Worm (Caenorhabditis elegans): ENCODE data around the gene hrde-1.

The hrde-1 gene

ce11 chrIII:4176109-4176596 is at the start of gene hrde-1, which contains the start of gene C16C10.13:
hrde-1 (minus strand) TSS chrIII:4176159.
C16C10.13 (plus strand) TSS chrIII:4176440.
- TF ChIP-seq egl-27 (tag; optimal IDR thresholded peaks at IDR 0.05) (no peak), nhr-28 (tag; optimal IDR thresholded peaks at IDR 0.05) (no peak), ceh-82 (tag; optimal IDR thresholded peaks at IDR 0.05) (no peak), nhr-23 (tag; optimal IDR thresholded peaks at IDR 0.05) (no peak), skn-1 (tag; optimal IDR thresholded peaks at IDR 0.05) (no peak), daf-12 (tag; optimal IDR thresholded peaks at IDR 0.05) (no peak)

- TF ChIP-seq zag-1 (tag; optimal IDR thresholded peaks at IDR 0.05) (no peak), unc-39 (tag; optimal IDR thresholded peaks at IDR 0.05) (no peak), nhr-76 (tag; optimal IDR thresholded peaks at IDR 0.05) (no peak), hmg-11 (tag; optimal IDR thresholded peaks at IDR 0.05) (peak; percentile 5)
These were observed 48.8 kb upstream of the hrde-1 start for ce11 chrIII:4224722-4225121.

DNA sequence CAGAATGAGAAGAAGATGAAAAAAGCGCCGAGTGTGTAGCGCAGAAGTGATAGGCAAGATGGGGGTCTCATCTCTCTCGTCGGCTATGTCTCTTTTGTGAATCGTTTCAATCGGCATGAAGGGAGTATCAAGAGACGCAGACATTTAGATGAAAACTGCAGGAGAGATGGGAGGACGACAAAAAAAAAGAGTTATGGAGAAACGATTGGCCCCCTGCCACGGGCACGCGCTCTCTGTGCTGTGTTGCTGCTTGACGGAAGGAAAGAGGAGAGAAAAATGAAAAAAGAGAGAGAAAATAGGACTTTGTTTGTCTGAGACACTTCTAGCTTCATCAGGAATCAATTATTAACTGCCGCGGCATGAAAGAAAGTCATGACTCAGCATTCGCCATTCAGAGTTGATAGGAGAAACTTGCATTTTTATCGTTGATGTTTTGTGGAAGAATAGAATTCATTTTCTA is 47.7 kb upstream of the hrde-1 start:
- TF ChIP-seq sea-2 (GFP tag; optimal IDR thresholded peaks at IDR 0.05) (peak; percentile 38), ceh-9 (tag; optimal IDR thresholded peaks at IDR 0.05) (no peak), fkh-2 (tag; optimal IDR thresholded peaks at IDR 0.05) (peak; percentile 41), mdl-1 (tag; optimal IDR thresholded peaks at IDR 0.05) (peak; percentile 81), egl-27 (tag; optimal IDR thresholded peaks at IDR 0.05) (peak; percentile 76), fos-1 (tag; optimal IDR thresholded peaks at IDR 0.05) (peak; percentile 45), elt-1 (tag; optimal IDR thresholded peaks at IDR 0.05) (peak; percentile 48), nfya-1 (tag; optimal IDR thresholded peaks at IDR 0.05; ENCODE audit: insufficient read depth) (peak; percentile 95), lin-15B (tag; optimal IDR thresholded peaks at IDR 0.05) (peak; percentile 58), lin-39 (tag; optimal IDR thresholded peaks at IDR 0.05) (peak; percentile 95), tbx-2 (tag; optimal IDR thresholded peaks at IDR 0.05) (peak; percentile 71), jun-1 (tag; optimal IDR thresholded peaks at IDR 0.05) (peak; percentile 93), nhr-25 (tag; optimal IDR thresholded peaks at IDR 0.05) (peak; percentile 20), unc-62 (GFP tag; optimal IDR thresholded peaks at IDR 0.05) (peak; percentile 49), lsy-12 (tag; optimal IDR thresholded peaks at IDR 0.05) (peak; percentile 2), nhr-43 (tag; optimal IDR thresholded peaks at IDR 0.05; ENCODE audit: poor library complexity, severe bottlenecking) (peak; percentile 51), ztf-11 (tag; optimal IDR thresholded peaks at IDR 0.05) (no peak), nhr-77 (tag; optimal IDR thresholded peaks at IDR 0.05) (no peak), nhr-76 (tag; optimal IDR thresholded peaks at IDR 0.05) (no peak), aly-2 (tag; optimal IDR thresholded peaks at IDR 0.05) (no peak), mml-1 (tag; optimal IDR thresholded peaks at IDR 0.05) (no peak), nhr-23 (tag; optimal IDR thresholded peaks at IDR 0.05) (peak; percentile 26), R02D3.7 (tag; optimal IDR thresholded peaks at IDR 0.05) (peak; percentile 35), daf-12 (tag; optimal IDR thresholded peaks at IDR 0.05) (no peak), pqm-1 (tag; optimal IDR thresholded peaks at IDR 0.05) (peak; percentile 62), nhr-67 (tag; optimal IDR thresholded peaks at IDR 0.05) (no peak), nhr-28 (tag; optimal IDR thresholded peaks at IDR 0.05) (no peak), fkh-10 (GFP tag; optimal IDR thresholded peaks at IDR 0.05) (no peak), hmg-11 (tag; optimal IDR thresholded peaks at IDR 0.05) (peak; percentile 92), elt-3 (tag; optimal IDR thresholded peaks at IDR 0.05) (no peak), zag-1 (tag; optimal IDR thresholded peaks at IDR 0.05) (peak; percentile 56), elt-2 (tag; optimal IDR thresholded peaks at IDR 0.05) (peak; percentile 86), snpc-4 (tag; optimal IDR thresholded peaks at IDR 0.05) (peak; percentile 11), ceh-28 (tag; optimal IDR thresholded peaks at IDR 0.05) (peak; percentile 27), unc-39 (tag; optimal IDR thresholded peaks at IDR 0.05) (peak; percentile 14), pha-4 (tag; optimal IDR thresholded peaks at IDR 0.05) (peak; percentile 81), ceh-82 (tag; optimal IDR thresholded peaks at IDR 0.05) (peak; percentile 28), nhr-11 (tag; optimal IDR thresholded peaks at IDR 0.05) (peak; percentile 88), eor-1 (tag; optimal IDR thresholded peaks at IDR 0.05) (no peak), ztf-4 (tag; optimal IDR thresholded peaks at IDR 0.05) (no peak), egl-5 (tag; optimal IDR thresholded peaks at IDR 0.05) (peak; percentile 95), skn-1 (tag; optimal IDR thresholded peaks at IDR 0.05) (peak; percentile 74)

Data from whole organism, L3 larva.